Fruit fly (Drosophila melanogaster) whole organism, embryonic: ENCODE data around the gene CG6739.

Experiments
- Ada2b ChIP-seq: fragments of 200-800 bp; sonication (Bioruptor generic); IDR thresholded peaks from 2 replicates; pipeline ENCODE4 v1.3.6; 2022; ENCODE audit warnings: missing biosample characterization, missing genetic modification characterization
- Adf1 ChIP-seq: fragments of 200-800 bp; sonication (Bioruptor generic); IDR thresholded peaks from 2 replicates; pipeline ENCODE4 v1.3.6; 2022; ENCODE audit warnings: missing biosample characterization, missing genetic modification characterization
- CG11504 ChIP-seq: fragments of 200-800 bp; sonication (Bioruptor generic); optimal IDR thresholded peaks from 3 replicates; lab custom pipeline; 2019; ENCODE audit warnings: missing biosample characterization, mild to moderate bottlenecking, missing genetic modification characterization, moderate library complexity
- CG12071 ChIP-seq: fragments of 200-800 bp; sonication (Bioruptor generic); optimal IDR thresholded peaks from 3 replicates; lab custom pipeline; 2018; ENCODE audit warnings: missing biosample characterization, mild to moderate bottlenecking, missing genetic modification characterization
- CG12155 ChIP-seq: fragments of 200-800 bp; sonication (Bioruptor generic); optimal IDR thresholded peaks from 3 replicates; lab custom pipeline; 2016; ENCODE audit warnings: missing biosample characterization, missing genetic modification characterization
- CG12236 ChIP-seq: fragments of 200-800 bp; sonication (Bioruptor generic); optimal IDR thresholded peaks from 2 replicates; lab custom pipeline; 2016; ENCODE audit warnings: missing biosample characterization, missing genetic modification characterization
- CG1233 ChIP-seq: fragments of 200-800 bp; sonication (Bioruptor generic); optimal IDR thresholded peaks from 4 replicates; lab custom pipeline; 2018; ENCODE audit warnings: missing biosample characterization, mild to moderate bottlenecking, missing genetic modification characterization
- CG15073 ChIP-seq: fragments of 200-800 bp; sonication (Bioruptor generic); optimal IDR thresholded peaks from 2 replicates; lab custom pipeline; 2016; ENCODE audit warnings: missing biosample characterization, missing genetic modification characterization
- CG15269 ChIP-seq: fragments of 200-800 bp; sonication (Bioruptor generic); optimal IDR thresholded peaks from 2 replicates; lab custom pipeline; 2018; ENCODE audit warnings: missing biosample characterization, mild to moderate bottlenecking, missing genetic modification characterization, moderate library complexity
- CG15514 ChIP-seq: fragments of 200-800 bp; sonication (Bioruptor generic); optimal IDR thresholded peaks from 3 replicates; lab custom pipeline; 2017; ENCODE audit warnings: missing biosample characterization, missing genetic modification characterization, mild to moderate bottlenecking, moderate library complexity, missing genetic modification reagents
- CG16813 ChIP-seq: fragments of 200-800 bp; sonication (Bioruptor generic); IDR thresholded peaks from 3 replicates; pipeline ENCODE4 v1.3.6; 2022; ENCODE audit warnings: missing biosample characterization, missing genetic modification characterization; ENCODE audit not compliant: partially characterized antibody
- CG31224 ChIP-seq: fragments of 200-800 bp; sonication (Bioruptor generic); IDR thresholded peaks from 2 replicates; pipeline ENCODE4 v1.3.6; 2022; ENCODE audit warnings: missing biosample characterization, missing genetic modification characterization
- CG34376 ChIP-seq: fragments of 200-800 bp; sonication (Bioruptor generic); optimal IDR thresholded peaks from 2 replicates; lab custom pipeline; 2018; ENCODE audit warnings: missing biosample characterization, mild to moderate bottlenecking, missing genetic modification characterization
- CG4328 ChIP-seq: fragments of 200-800 bp; sonication (Bioruptor generic); optimal IDR thresholded peaks from 3 replicates; lab custom pipeline; 2017; ENCODE audit warnings: missing biosample characterization, missing genetic modification reagents, missing genetic modification characterization
- CG4730 ChIP-seq: fragments of 200-800 bp; sonication (Bioruptor generic); IDR thresholded peaks from 2 replicates; pipeline ENCODE4 v1.3.6; 2022; ENCODE audit warnings: missing biosample characterization, missing genetic modification characterization
- CG6683 ChIP-seq: fragments of 200-800 bp; sonication (Bioruptor generic); optimal IDR thresholded peaks from 2 replicates; lab custom pipeline; 2017; ENCODE audit warnings: missing biosample characterization, mild to moderate bottlenecking, missing genetic modification characterization, missing genetic modification reagents
- CG6791 ChIP-seq: fragments of 200-800 bp; sonication (Bioruptor generic); IDR thresholded peaks from 3 replicates; pipeline ENCODE4 v1.3.6; 2022; ENCODE audit warnings: missing biosample characterization, missing genetic modification characterization; ENCODE audit not compliant: partially characterized antibody
- CG7372 ChIP-seq: fragments of 200-800 bp; sonication (Bioruptor generic); IDR thresholded peaks from 2 replicates; pipeline ENCODE4 v1.3.6; 2022; ENCODE audit warnings: missing biosample characterization, missing genetic modification characterization
- CrebB ChIP-seq: fragments of 200-800 bp; sonication (Bioruptor generic); optimal IDR thresholded peaks from 3 replicates; lab custom pipeline; 2018; ENCODE audit warnings: missing biosample characterization, mild to moderate bottlenecking, missing genetic modification characterization
- GATAe ChIP-seq: fragments of 200-800 bp; sonication (Bioruptor generic); conservative IDR thresholded peaks from 2 replicates; pipeline ENCODE4 v1.3.6; 2022; ENCODE audit warnings: missing biosample characterization, missing genetic modification characterization
- H15 ChIP-seq: fragments of 200-800 bp; sonication (Bioruptor generic); IDR thresholded peaks from 3 replicates; pipeline ENCODE4 v1.3.6; 2022; ENCODE audit warnings: missing biosample characterization, missing genetic modification characterization
- Mad ChIP-seq: fragments of 200-800 bp; sonication (Bioruptor generic); optimal IDR thresholded peaks from 2 replicates; lab custom pipeline; 2016; ENCODE audit warnings: missing biosample characterization, missing genetic modification characterization
- NK7.1 ChIP-seq: fragments of 200-800 bp; sonication (Bioruptor generic); optimal IDR thresholded peaks from 3 replicates; lab custom pipeline; 2016; ENCODE audit warnings: missing biosample characterization, missing genetic modification characterization
- Oaz ChIP-seq: fragments of 200-800 bp; sonication (Bioruptor generic); IDR thresholded peaks from 2 replicates; pipeline ENCODE4 v1.3.6; 2022; ENCODE audit warnings: missing biosample characterization, missing genetic modification characterization
- Spps ChIP-seq: fragments of 200-800 bp; sonication (Bioruptor generic); optimal IDR thresholded peaks from 2 replicates; lab custom pipeline; 2018; ENCODE audit warnings: missing biosample characterization, mild to moderate bottlenecking, missing genetic modification characterization
- aop ChIP-seq: fragments of 200-800 bp; sonication (Bioruptor generic); IDR thresholded peaks from 2 replicates; pipeline ENCODE4 v1.3.6; 2022; ENCODE audit warnings: missing biosample characterization, missing genetic modification characterization
- ara ChIP-seq: fragments of 200-800 bp; sonication (Bioruptor generic); IDR thresholded peaks from 2 replicates; pipeline ENCODE4 v1.3.6; 2022; ENCODE audit warnings: missing biosample characterization, missing genetic modification characterization
- ase ChIP-seq: fragments of 200-800 bp; sonication (Bioruptor generic); IDR thresholded peaks from 3 replicates; pipeline ENCODE4 v1.3.6; 2022; ENCODE audit warnings: missing biosample characterization, missing genetic modification characterization
- ato ChIP-seq: fragments of 200-800 bp; sonication (Bioruptor generic); IDR thresholded peaks from 2 replicates; pipeline ENCODE4 v1.3.6; 2022; ENCODE audit warnings: missing biosample characterization, missing genetic modification characterization; ENCODE audit not compliant: partially characterized antibody
- bigmax ChIP-seq: fragments of 200-800 bp; sonication (Bioruptor generic); optimal IDR thresholded peaks from 2 replicates; lab custom pipeline; 2018; ENCODE audit warnings: missing biosample characterization, mild to moderate bottlenecking, missing genetic modification characterization
- chif ChIP-seq, 2 experiments: fragments of 200-800 bp; sonication (Bioruptor generic); optimal IDR thresholded peaks; 3 replicates each; lab custom pipeline; 2016; ENCODE audit warnings: missing biosample characterization in 2 of 2, missing genetic modification characterization in 2 of 2
- chn ChIP-seq: fragments of 200-800 bp; sonication (Bioruptor generic); optimal IDR thresholded peaks from 2 replicates; lab custom pipeline; 2016; ENCODE audit warnings: missing biosample characterization, missing genetic modification characterization
- corto ChIP-seq: fragments of 200-800 bp; sonication (Bioruptor generic); optimal IDR thresholded peaks from 2 replicates; lab custom pipeline; 2016; ENCODE audit warnings: missing biosample characterization, mild to moderate bottlenecking, missing genetic modification characterization, moderate library complexity
- croc ChIP-seq: fragments of 200-800 bp; sonication (Bioruptor generic); conservative IDR thresholded peaks from 3 replicates; pipeline ENCODE4 v1.3.6; 2022; ENCODE audit warnings: missing biosample characterization, missing genetic modification characterization
- dan ChIP-seq: fragments of 200-800 bp; sonication (Bioruptor generic); IDR thresholded peaks from 2 replicates; pipeline ENCODE4 v1.3.6; 2022; ENCODE audit warnings: missing biosample characterization, missing genetic modification characterization
- dati ChIP-seq: fragments of 200-800 bp; sonication (Bioruptor generic); IDR thresholded peaks from 2 replicates; pipeline ENCODE4 v1.3.6; 2022; ENCODE audit warnings: missing biosample characterization, missing genetic modification characterization
- dm ChIP-seq: fragments of 200-800 bp; sonication (Bioruptor generic); optimal IDR thresholded peaks from 3 replicates; lab custom pipeline; 2016; ENCODE audit warnings: missing biosample characterization, missing genetic modification characterization
- insv ChIP-seq, 2 experiments: fragments of 200-800 bp; sonication (Bioruptor generic); optimal IDR thresholded peaks; 3 replicates each; lab custom pipeline; 2016 to 2018; ENCODE audit warnings: missing biosample characterization in 2 of 2, missing genetic modification characterization in 2 of 2
- jing ChIP-seq: fragments of 200-800 bp; sonication (Bioruptor generic); optimal IDR thresholded peaks from 2 replicates; lab custom pipeline; 2018; ENCODE audit warnings: missing biosample characterization, mild to moderate bottlenecking, missing genetic modification characterization
- jumu ChIP-seq: fragments of 200-800 bp; sonication (Bioruptor generic); optimal IDR thresholded peaks from 3 replicates; lab custom pipeline; 2016; ENCODE audit warnings: missing biosample characterization, missing genetic modification characterization
- lilli ChIP-seq: fragments of 200-800 bp; sonication (Bioruptor generic); optimal IDR thresholded peaks from 3 replicates; lab custom pipeline; 2016; ENCODE audit warnings: missing biosample characterization, missing genetic modification characterization
- nmo ChIP-seq: fragments of 200-800 bp; sonication (Bioruptor generic); optimal IDR thresholded peaks from 2 replicates; lab custom pipeline; 2018; ENCODE audit warnings: missing biosample characterization, mild to moderate bottlenecking, missing genetic modification characterization, moderate library complexity
- oc ChIP-seq: fragments of 200-800 bp; sonication (Bioruptor generic); optimal IDR thresholded peaks from 2 replicates; lab custom pipeline; 2018; ENCODE audit warnings: missing biosample characterization, mild to moderate bottlenecking, missing genetic modification characterization, moderate library complexity
- pnt ChIP-seq: fragments of 200-800 bp; sonication (Bioruptor generic); optimal IDR thresholded peaks from 3 replicates; lab custom pipeline; 2016; ENCODE audit warnings: missing biosample characterization, missing genetic modification characterization
- sim ChIP-seq: fragments of 200-800 bp; sonication (Bioruptor generic); IDR thresholded peaks from 2 replicates; pipeline ENCODE4 v1.3.6; 2022; ENCODE audit warnings: missing biosample characterization, missing genetic modification characterization
- slp2 ChIP-seq: fragments of 200-800 bp; sonication (Bioruptor generic); optimal IDR thresholded peaks from 2 replicates; lab custom pipeline; 2016; ENCODE audit warnings: missing biosample characterization, missing genetic modification characterization
- stwl ChIP-seq: fragments of 200-800 bp; sonication (Bioruptor generic); optimal IDR thresholded peaks from 3 replicates; lab custom pipeline; 2018; ENCODE audit warnings: missing biosample characterization, mild to moderate bottlenecking, missing genetic modification characterization, moderate library complexity
- tin ChIP-seq: fragments of 200-800 bp; sonication (Bioruptor generic); optimal IDR thresholded peaks from 3 replicates; lab custom pipeline; 2016; ENCODE audit warnings: missing biosample characterization, missing genetic modification characterization
- toy ChIP-seq: fragments of 200-800 bp; sonication (Bioruptor generic); IDR thresholded peaks from 2 replicates; pipeline ENCODE4 v1.3.6; 2022; ENCODE audit warnings: missing biosample characterization, missing genetic modification characterization
- twi ChIP-seq: fragments of 200-800 bp; optimal IDR thresholded peaks from 2 replicates; lab custom pipeline; 2019; ENCODE audit warnings: missing biosample characterization, mild to moderate bottlenecking, missing genetic modification characterization, moderate library complexity
- yki ChIP-seq: fragments of >200 bp; optimal IDR thresholded peaks from 3 replicates; lab custom pipeline; 2018
- zf30C ChIP-seq: fragments of 200-800 bp; sonication (Bioruptor generic); optimal IDR thresholded peaks from 3 replicates; lab custom pipeline; 2018; ENCODE audit warnings: missing biosample characterization, mild to moderate bottlenecking, missing genetic modification characterization

CG6739 gene

dm6 chr2L:7564856-7565255, 43.3 kb upstream of the CG6739 start (continued):
- TF ChIP-seq CG15514 (GFP tag; lab: Kevin White, UChicago) (peak; percentile 46), slp2 (GFP tag; lab: Kevin White, UChicago) (no peak), CG16813 (GFP tag; lab: Robert Waterston, UW) (no peak), CG34376 (no peak), CG12071 (GFP tag; lab: Kevin White, UChicago) (no peak), corto (GFP tag; lab: Kevin White, UChicago) (no peak), twi (tag; lab: Kevin White, UChicago) (peak; percentile 20), dan (GFP tag; lab: Robert Waterston, UW) (no peak), dati (GFP tag; lab: Robert Waterston, UW) (peak; percentile 45; the same call in 1 of the 2 replicates), NK7.1 (GFP tag; lab: Kevin White, UChicago) (peak; percentile 58), croc (peak; percentile 73), CG4730 (GFP tag; lab: Robert Waterston, UW) (peak; percentile 66), CG12155 (GFP tag; lab: Kevin White, UChicago) (peak; percentile 52), chn (GFP tag; lab: Kevin White, UChicago) (peak; percentile 71), CrebB (tag; lab: Kevin White, UChicago) (no peak), ase (peak; percentile 60; the same call in 1 of the 3 replicates), jumu (GFP tag; lab: Kevin White, UChicago) (peak; percentile 77), sim (GFP tag; lab: Robert Waterston, UW) (peak; percentile 75), H15 (GFP tag; lab: Robert Waterston, UW) (peak; percentile 61; the same call in 2 of the 3 replicates), CG31224 (GFP tag; lab: Robert Waterston, UW) (peak; percentile 46), Ada2b (GFP tag; lab: Robert Waterston, UW) (peak; percentile 38; the same call in 1 of the 2 replicates), oc (tag; lab: Kevin White, UChicago) (peak; percentile 28), bigmax (GFP tag; lab: Kevin White, UChicago) (no peak), toy (GFP tag; lab: Robert Waterston, UW) (no peak), dm (GFP tag; lab: Kevin White, UChicago) (peak; percentile 44), CG15073 (GFP tag; lab: Kevin White, UChicago) (no peak), Spps (peak; percentile 48), GATAe (GFP tag; lab: Robert Waterston, UW) (no peak), CG11504 (peak; percentile 79), tin (GFP tag; lab: Kevin White, UChicago) (peak; percentile 81), zf30C (GFP tag; lab: Kevin White, UChicago) (peak; percentile 81), pnt (GFP tag; lab: Kevin White, UChicago) (peak; percentile 74), CG7372 (no peak), ara (GFP tag; lab: Robert Waterston, UW) (peak; percentile 82), chif (GFP tag; optimal IDR thresholded peaks at IDR 0.05; lab: Kevin White, UChicago) (peak; percentile 74 to 86), Adf1 (no peak), CG12236 (peak; percentile 62), lilli (GFP tag; lab: Kevin White, UChicago) (peak; percentile 61), CG6791 (GFP tag; lab: Robert Waterston, UW) (no peak), aop (GFP tag; lab: Robert Waterston, UW) (no peak), CG6683 (no peak), Mad (GFP tag; lab: Kevin White, UChicago) (peak; percentile 66), ato (GFP tag; lab: Robert Waterston, UW) (no peak), yki (lab: Kevin White, UChicago) (no peak), nmo (GFP tag; lab: Kevin White, UChicago) (peak; percentile 78), CG1233 (peak; percentile 57), CG15269 (tag; lab: Kevin White, UChicago) (peak; percentile 35), jing (GFP tag; lab: Kevin White, UChicago) (peak; percentile 47), Oaz (GFP tag; lab: Robert Waterston, UW) (no peak), stwl (tag; lab: Kevin White, UChicago) (no peak), insv (GFP tag; optimal IDR thresholded peaks at IDR 0.05; lab: Kevin White, UChicago) (peak in 1 of 2 experiments; percentile 2), CG4328 (GFP tag; lab: Kevin White, UChicago) (no peak)
